Fruit fly (Drosophila melanogaster) whole organism, embryonic: ENCODE measurements around the gene CG4593.

Experiments
- B-H1 ChIP-seq: fragments of 200-800 bp; sonication (Bioruptor generic); IDR thresholded peaks from 3 replicates; pipeline ENCODE4 v1.3.6; 2022; ENCODE audit warnings: missing biosample characterization, missing genetic modification characterization
- CG10321 ChIP-seq: fragments of 200-800 bp; sonication (Bioruptor generic); IDR thresholded peaks from 2 replicates; pipeline ENCODE4 v1.3.6; 2022; ENCODE audit warnings: missing biosample characterization, missing genetic modification characterization
- CG12219 ChIP-seq: fragments of 200-800 bp; sonication (Bioruptor generic); optimal IDR thresholded peaks from 3 replicates; lab custom pipeline; 2018; ENCODE audit warnings: missing biosample characterization, mild to moderate bottlenecking, missing genetic modification characterization
- CG12236 ChIP-seq: fragments of 200-800 bp; sonication (Bioruptor generic); optimal IDR thresholded peaks from 2 replicates; lab custom pipeline; 2016; ENCODE audit warnings: missing biosample characterization, missing genetic modification characterization
- CG12744 ChIP-seq: fragments of 200-800 bp; sonication (Bioruptor generic); optimal IDR thresholded peaks from 2 replicates; lab custom pipeline; 2016; ENCODE audit warnings: missing biosample characterization, missing genetic modification characterization
- CG14710 ChIP-seq: fragments of 200-800 bp; sonication (Bioruptor generic); optimal IDR thresholded peaks from 3 replicates; lab custom pipeline; 2019; ENCODE audit warnings: missing biosample characterization, mild to moderate bottlenecking, missing genetic modification characterization, moderate library complexity
- CG14860 ChIP-seq: fragments of 200-800 bp; sonication (Bioruptor generic); IDR thresholded peaks from 3 replicates; pipeline ENCODE4 v1.3.6; 2022; ENCODE audit warnings: missing biosample characterization, missing genetic modification characterization; ENCODE audit not compliant: partially characterized antibody
- CG1647 ChIP-seq: fragments of 200-800 bp; sonication (Bioruptor generic); optimal IDR thresholded peaks from 3 replicates; lab custom pipeline; 2016; ENCODE audit warnings: missing biosample characterization, missing genetic modification characterization
- CG18262 ChIP-seq: fragments of 200-800 bp; optimal IDR thresholded peaks from 3 replicates; lab custom pipeline; 2019; ENCODE audit warnings: missing biosample characterization, mild to moderate bottlenecking, missing genetic modification characterization, moderate library complexity
- CG2116 ChIP-seq: fragments of 200-800 bp; sonication (Bioruptor generic); optimal IDR thresholded peaks from 3 replicates; lab custom pipeline; 2018; ENCODE audit warnings: missing biosample characterization, mild to moderate bottlenecking, missing genetic modification characterization
- CG2678 ChIP-seq: fragments of 200-800 bp; sonication (Bioruptor generic); optimal IDR thresholded peaks from 3 replicates; lab custom pipeline; 2019; ENCODE audit warnings: missing biosample characterization, mild to moderate bottlenecking, missing genetic modification characterization, moderate library complexity
- CG31224 ChIP-seq: fragments of 200-800 bp; sonication (Bioruptor generic); IDR thresholded peaks from 2 replicates; pipeline ENCODE4 v1.3.6; 2022; ENCODE audit warnings: missing biosample characterization, missing genetic modification characterization
- CG31441 ChIP-seq: fragments of 200-800 bp; sonication (Bioruptor generic); IDR thresholded peaks from 2 replicates; pipeline ENCODE4 v1.3.6; 2022; ENCODE audit warnings: missing biosample characterization, missing genetic modification characterization
- CG33557 ChIP-seq: fragments of 200-800 bp; sonication (Bioruptor generic); optimal IDR thresholded peaks from 2 replicates; lab custom pipeline; 2019; ENCODE audit warnings: missing biosample characterization, mild to moderate bottlenecking, missing genetic modification characterization, moderate library complexity
- CG34376 ChIP-seq: fragments of 200-800 bp; sonication (Bioruptor generic); optimal IDR thresholded peaks from 2 replicates; lab custom pipeline; 2018; ENCODE audit warnings: missing biosample characterization, mild to moderate bottlenecking, missing genetic modification characterization
- CG4328 ChIP-seq: fragments of 200-800 bp; sonication (Bioruptor generic); optimal IDR thresholded peaks from 3 replicates; lab custom pipeline; 2017; ENCODE audit warnings: missing biosample characterization, missing genetic modification reagents, missing genetic modification characterization
- CG4404 ChIP-seq: fragments of 200-800 bp; sonication (Bioruptor generic); IDR thresholded peaks from 2 replicates; pipeline ENCODE4 v1.3.6; 2022; ENCODE audit warnings: missing biosample characterization, missing genetic modification characterization
- CG6175 ChIP-seq: fragments of 200-800 bp; sonication (Bioruptor generic); IDR thresholded peaks from 3 replicates; pipeline ENCODE4 v1.3.6; 2022; ENCODE audit warnings: missing biosample characterization, missing genetic modification characterization
- CG6654 ChIP-seq: fragments of 200-800 bp; sonication (Bioruptor generic); optimal IDR thresholded peaks from 2 replicates; lab custom pipeline; 2017; ENCODE audit warnings: missing biosample characterization, mild to moderate bottlenecking, missing genetic modification characterization
- CG8944 ChIP-seq: fragments of 200-800 bp; sonication (Bioruptor generic); optimal IDR thresholded peaks from 3 replicates; lab custom pipeline; 2016; ENCODE audit warnings: missing biosample characterization, missing genetic modification characterization
- CG9609 ChIP-seq: fragments of 200-800 bp; sonication (Bioruptor generic); optimal IDR thresholded peaks from 3 replicates; lab custom pipeline; 2016; ENCODE audit warnings: missing biosample characterization, missing genetic modification characterization
- CHES-1-like ChIP-seq: fragments of 200-800 bp; sonication (Bioruptor generic); optimal IDR thresholded peaks from 2 replicates; lab custom pipeline; 2016; ENCODE audit warnings: missing biosample characterization, missing genetic modification characterization
- E2f1 ChIP-seq: fragments of 200-800 bp; sonication (Bioruptor generic); IDR thresholded peaks from 2 replicates; pipeline ENCODE4 v1.3.6; 2022; ENCODE audit warnings: missing biosample characterization, missing genetic modification characterization
- Gug ChIP-seq: fragments of 200-800 bp; sonication (Bioruptor generic); IDR thresholded peaks from 4 replicates; pipeline ENCODE4 v1.3.6; 2022; ENCODE audit warnings: missing biosample characterization, missing genetic modification characterization
- Hr3 ChIP-seq: fragments of 200-800 bp; sonication (Bioruptor generic); optimal IDR thresholded peaks from 3 replicates; lab custom pipeline; 2016; ENCODE audit warnings: missing biosample characterization, missing genetic modification characterization
- MTF-1 ChIP-seq: fragments of 200-800 bp; sonication (Bioruptor generic); optimal IDR thresholded peaks from 2 replicates; lab custom pipeline; 2018; ENCODE audit warnings: missing biosample characterization, mild to moderate bottlenecking, missing genetic modification characterization, borderline replicate concordance
- Med ChIP-seq: fragments of 200-800 bp; sonication (Bioruptor generic); peaks from one replicate; lab custom pipeline; 2016; ENCODE audit warnings: missing biosample characterization, missing genetic modification characterization, mild to moderate bottlenecking, inconsistent platforms, moderate library complexity
- Mrtf ChIP-seq: fragments of 200-800 bp; sonication (Bioruptor generic); IDR thresholded peaks from 3 replicates; pipeline ENCODE4 v1.3.6; 2022; ENCODE audit warnings: missing biosample characterization, missing genetic modification characterization
- Nf-YB ChIP-seq: fragments of 200-800 bp; sonication (Bioruptor generic); optimal IDR thresholded peaks from 3 replicates; lab custom pipeline; 2019; ENCODE audit warnings: missing biosample characterization, mild to moderate bottlenecking, missing genetic modification characterization, moderate library complexity
- Nf-YC ChIP-seq: fragments of 200-800 bp; optimal IDR thresholded peaks from 3 replicates; lab custom pipeline; 2019; ENCODE audit warnings: missing biosample characterization, mild to moderate bottlenecking, missing genetic modification characterization, moderate library complexity
- Ravus ChIP-seq: fragments of 200-800 bp; sonication (Bioruptor generic); IDR thresholded peaks from 2 replicates; pipeline ENCODE4 v1.3.6; 2022; ENCODE audit warnings: missing biosample characterization, missing genetic modification characterization
- Rfx ChIP-seq: fragments of 200-800 bp; sonication (Bioruptor generic); IDR thresholded peaks from 2 replicates; pipeline ENCODE4 v1.3.6; 2022; ENCODE audit warnings: missing biosample characterization, missing genetic modification characterization
- Taf1 ChIP-seq: fragments of 200-800 bp; sonication (Bioruptor generic); IDR thresholded peaks from 2 replicates; pipeline ENCODE4 v1.3.6; 2022; ENCODE audit warnings: missing biosample characterization, missing genetic modification characterization
- bowl ChIP-seq: fragments of 200-800 bp; sonication (Bioruptor generic); IDR thresholded peaks from 2 replicates; pipeline ENCODE4 v1.3.6; 2022; ENCODE audit warnings: missing biosample characterization, missing genetic modification characterization
- crp ChIP-seq, 2 experiments: fragments of 200-800 bp; sonication (Bioruptor generic); optimal IDR thresholded peaks; 2 replicates in 1 of 2; 3 replicates in 1 of 2; lab custom pipeline; 2017; ENCODE audit warnings: missing biosample characterization in 2 of 2, missing genetic modification characterization in 2 of 2, mild to moderate bottlenecking in 1 of 2, moderate library complexity in 1 of 2
- disco-r ChIP-seq: fragments of 200-800 bp; sonication (Bioruptor generic); optimal IDR thresholded peaks from 2 replicates; lab custom pipeline; 2016; ENCODE audit warnings: missing biosample characterization, missing genetic modification characterization
- dmrt11E ChIP-seq: fragments of 200-800 bp; sonication (Bioruptor generic); optimal IDR thresholded peaks from 3 replicates; lab custom pipeline; 2018; ENCODE audit warnings: missing biosample characterization, mild to moderate bottlenecking, missing genetic modification characterization, moderate library complexity
- esg ChIP-seq: fragments of 200-800 bp; sonication (Bioruptor generic); conservative IDR thresholded peaks from 2 replicates; pipeline ENCODE4 v1.3.6; 2022; ENCODE audit warnings: missing biosample characterization, missing genetic modification characterization
- gro ChIP-seq: fragments of 200-800 bp; sonication (Bioruptor generic); optimal IDR thresholded peaks from 2 replicates; lab custom pipeline; 2016; ENCODE audit warnings: missing biosample characterization, missing genetic modification characterization
- ham ChIP-seq: fragments of 200-800 bp; sonication (Bioruptor generic); IDR thresholded peaks from 2 replicates; pipeline ENCODE4 v1.3.6; 2022; ENCODE audit warnings: missing biosample characterization, missing genetic modification characterization
- jing ChIP-seq: fragments of 200-800 bp; sonication (Bioruptor generic); optimal IDR thresholded peaks from 2 replicates; lab custom pipeline; 2018; ENCODE audit warnings: missing biosample characterization, mild to moderate bottlenecking, missing genetic modification characterization
- nau ChIP-seq: fragments of 200-800 bp; sonication (Bioruptor generic); optimal IDR thresholded peaks from 3 replicates; lab custom pipeline; 2017; ENCODE audit warnings: missing biosample characterization, mild to moderate bottlenecking, missing genetic modification characterization, missing genetic modification reagents
- pzg ChIP-seq: fragments of 200-800 bp; sonication (Bioruptor generic); optimal IDR thresholded peaks from 3 replicates; lab custom pipeline; 2018; ENCODE audit warnings: missing biosample characterization, mild to moderate bottlenecking, missing genetic modification characterization, moderate library complexity
- rib ChIP-seq: fragments of 200-800 bp; sonication (Bioruptor generic); IDR thresholded peaks from 2 replicates; pipeline ENCODE4 v1.3.6; 2022; ENCODE audit warnings: missing biosample characterization, missing genetic modification characterization
- sc ChIP-seq, 3 experiments: fragments of >200 bp in 2 of 3; fragments of 200-800 bp in 1 of 3; sonication (Bioruptor generic) in 1 of 3; optimal IDR thresholded peaks; 2 replicates in 2 of 3; 3 replicates in 1 of 3; lab custom pipeline; 2017; ENCODE audit warnings: mild to moderate bottlenecking in 1 of 3, missing biosample characterization in 1 of 3, missing genetic modification characterization in 1 of 3, missing genetic modification reagents in 1 of 3
- schlank ChIP-seq: fragments of 200-800 bp; sonication (Bioruptor generic); optimal IDR thresholded peaks from 2 replicates; lab custom pipeline; 2018; ENCODE audit warnings: missing biosample characterization, mild to moderate bottlenecking, missing genetic modification characterization
- sim ChIP-seq: fragments of 200-800 bp; sonication (Bioruptor generic); IDR thresholded peaks from 2 replicates; pipeline ENCODE4 v1.3.6; 2022; ENCODE audit warnings: missing biosample characterization, missing genetic modification characterization
- tin ChIP-seq: fragments of 200-800 bp; sonication (Bioruptor generic); optimal IDR thresholded peaks from 3 replicates; lab custom pipeline; 2016; ENCODE audit warnings: missing biosample characterization, missing genetic modification characterization
- zfh2 ChIP-seq: fragments of 200-800 bp; sonication (Bioruptor generic); optimal IDR thresholded peaks from 2 replicates; lab custom pipeline; 2016; ENCODE audit warnings: missing biosample characterization, missing genetic modification characterization

The CG4593 gene

DNA sequence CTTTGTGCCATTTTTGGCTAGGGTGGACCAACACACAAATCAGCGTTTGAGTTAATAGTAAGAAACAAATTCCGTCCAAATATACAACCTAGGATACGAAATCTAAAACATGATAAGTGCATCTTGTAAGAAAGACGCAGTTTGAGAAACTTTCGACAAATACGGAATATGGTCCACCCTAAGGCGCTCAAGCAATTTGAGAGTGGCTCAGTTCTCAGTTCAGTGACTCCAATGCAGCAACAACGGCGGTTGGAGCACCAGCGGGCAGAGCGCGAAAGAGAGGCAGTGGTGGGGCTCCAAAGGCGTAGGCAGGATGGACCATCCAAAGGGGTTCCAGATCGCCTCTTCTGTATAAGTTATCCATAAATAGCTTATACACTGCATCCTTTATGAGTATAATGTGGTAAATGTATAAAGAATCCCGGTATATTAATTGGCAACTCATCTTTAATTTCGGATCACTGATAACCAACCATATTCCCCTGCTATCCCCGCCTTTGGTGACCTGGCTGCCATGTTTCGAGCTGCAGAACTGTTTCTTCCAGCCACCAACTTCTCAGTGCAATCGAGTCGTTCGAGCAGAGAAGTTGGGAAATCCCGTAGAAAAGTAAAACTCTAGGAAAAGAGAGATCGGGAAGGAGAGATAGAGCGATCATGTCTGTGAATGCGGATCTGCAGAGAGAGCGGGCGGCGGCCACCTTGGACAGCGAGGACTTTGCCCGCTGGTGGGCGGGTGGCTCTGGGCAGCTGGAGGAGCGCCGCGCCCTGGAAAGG, 44.1 kb upstream of the CG4593 start, which contains the start of gene CG4586 (continued):
- peak; percentile 100 for TF ChIP-seq Med (GFP tag; lab: Kevin White, UChicago)
- peak; percentile 61 for TF ChIP-seq CG4404
- peak; percentile 96 for TF ChIP-seq rib (GFP tag; lab: Robert Waterston, UW)
- TF ChIP-seq dmrt11E (tag; lab: Kevin White, UChicago): peak; percentile 71
- TF ChIP-seq pzg (GFP tag; lab: Kevin White, UChicago): peak; percentile 36
- no peak for TF ChIP-seq CG14860
- peak; percentile 78 for TF ChIP-seq Nf-YC (tag; lab: Kevin White, UChicago)
- TF ChIP-seq nau (GFP tag; lab: Kevin White, UChicago): peak; percentile 97
- TF ChIP-seq CHES-1-like: peak; percentile 97
- peak; percentile 95 for TF ChIP-seq MTF-1 (GFP tag; lab: Kevin White, UChicago)
- TF ChIP-seq Ravus (GFP tag; lab: Robert Waterston, UW): peak; percentile 76
- TF ChIP-seq esg (GFP tag; lab: Robert Waterston, UW): peak; percentile 85
- peak; percentile 93 for TF ChIP-seq bowl (GFP tag; lab: Robert Waterston, UW)
- TF ChIP-seq CG12219 (GFP tag; lab: Kevin White, UChicago): peak; percentile 98
- peak; percentile 80 for TF ChIP-seq CG31224
- peak; percentile 83 for TF ChIP-seq CG14710
- peak; percentile 95 for TF ChIP-seq CG9609 (GFP tag; lab: Kevin White, UChicago)
- peak; percentile 93 for TF ChIP-seq CG1647 (GFP tag; lab: Kevin White, UChicago)
- peak; percentile 96 for TF ChIP-seq CG2678 (tag; lab: Kevin White, UChicago)
- TF ChIP-seq tin: peak; percentile 91
- TF ChIP-seq crp (GFP tag; optimal IDR thresholded peaks at IDR 0.05; lab: Kevin White, UChicago): peak in 1 of 2 experiments; percentile 38
- TF ChIP-seq sim: peak; percentile 92
- peak; percentile 90 for TF ChIP-seq CG18262 (tag; lab: Kevin White, UChicago)
- TF ChIP-seq CG6654 (GFP tag; lab: Kevin White, UChicago): peak; percentile 84
- peak; percentile 92 for TF ChIP-seq CG12236 (GFP tag; lab: Kevin White, UChicago)
- peak; percentile 93 for TF ChIP-seq B-H1 (GFP tag; lab: Robert Waterston, UW)
- TF ChIP-seq Rfx (GFP tag; lab: Robert Waterston, UW): peak; percentile 96
- peak; percentile 95 for TF ChIP-seq CG12744 (GFP tag; lab: Kevin White, UChicago)
- peak; percentile 97 for TF ChIP-seq CG34376 (GFP tag; lab: Kevin White, UChicago)
- TF ChIP-seq Mrtf (GFP tag; lab: Robert Waterston, UW): peak; percentile 90
- no peak for TF ChIP-seq sc (optimal IDR thresholded peaks at IDR 0.05; lab: Kevin White, UChicago)
- TF ChIP-seq sc (GFP tag; optimal IDR thresholded peaks at IDR 0.05; lab: Kevin White, UChicago): peak; percentile 81
- TF ChIP-seq CG6175 (GFP tag; lab: Robert Waterston, UW): peak; percentile 78; the same call in 1 of the 3 replicates
- peak; percentile 89 for TF ChIP-seq CG8944 (GFP tag; lab: Kevin White, UChicago)
- peak; percentile 84 for TF ChIP-seq Nf-YB (GFP tag; lab: Kevin White, UChicago)
- TF ChIP-seq jing: peak; percentile 82
- peak; percentile 75 for TF ChIP-seq Hr3 (GFP tag; lab: Kevin White, UChicago)
- TF ChIP-seq disco-r (GFP tag; lab: Kevin White, UChicago): peak; percentile 94
- TF ChIP-seq E2f1 (GFP tag; lab: Robert Waterston, UW): peak; percentile 92
- TF ChIP-seq CG2116 (GFP tag; lab: Kevin White, UChicago): peak; percentile 79
- peak; percentile 82 for TF ChIP-seq Gug (GFP tag; lab: Robert Waterston, UW)
- peak; percentile 80 for TF ChIP-seq CG10321
- peak; percentile 82 for TF ChIP-seq Taf1 (GFP tag; lab: Robert Waterston, UW)
- TF ChIP-seq ham (GFP tag; lab: Robert Waterston, UW): peak; percentile 78; the same call in 1 of the 2 replicates
- TF ChIP-seq CG4328 (GFP tag; lab: Kevin White, UChicago): peak; percentile 85
- TF ChIP-seq CG33557 (GFP tag; lab: Kevin White, UChicago): peak; percentile 55
- peak; percentile 96 for TF ChIP-seq CG31441 (GFP tag; lab: Robert Waterston, UW)
- peak; percentile 98 for TF ChIP-seq gro (GFP tag; lab: Kevin White, UChicago)
- TF ChIP-seq schlank (tag; lab: Kevin White, UChicago): peak; percentile 96
- peak; percentile 97 for TF ChIP-seq zfh2 (GFP tag; lab: Kevin White, UChicago)
